Worm (Caenorhabditis elegans) whole organism, young adult: ENCODE data around the gene hut-1.
A peak's percentile ranks its signal among the peaks of the same experiment; 100 is the strongest.

ENCODE experiments used
- B0019.2 ChIP-seq: fragments of 200-800 bp; sonication (Bioruptor generic); conservative IDR thresholded peaks from 2 replicates; pipeline ENCODE4 v1.3.6; 2022; ENCODE audit warnings: missing genetic modification reagents, missing genetic modification characterization, missing compliant biosample characterization
- B0261.1 ChIP-seq: sonication (generic microtip); optimal IDR thresholded peaks from 2 replicates; lab custom pipeline; 2016; ENCODE audit warnings: mild to moderate bottlenecking, missing genetic modification characterization, moderate library complexity, missing compliant biosample characterization
- B0336.3 ChIP-seq: fragments of 200-800 bp; sonication (Bioruptor generic); IDR thresholded peaks from 2 replicates; pipeline ENCODE4 v1.3.6; 2022; ENCODE audit warnings: missing genetic modification characterization, missing compliant biosample characterization
- F23B12.7 ChIP-seq: sonication (generic microtip); optimal IDR thresholded peaks from 2 replicates; lab custom pipeline; 2017; ENCODE audit warnings: missing genetic modification characterization, mild to moderate bottlenecking, missing compliant biosample characterization, antibody characterized with exemption, moderate library complexity; ENCODE audit not compliant: insufficient read depth
- F37B4.10 ChIP-seq: fragments of 200-800 bp; sonication (Bioruptor generic); IDR thresholded peaks from 2 replicates; pipeline ENCODE4 v1.3.6; 2022; ENCODE audit warnings: missing genetic modification characterization, missing compliant biosample characterization
- K12H6.12 ChIP-seq: fragments of 200-800 bp; sonication (Bioruptor generic); optimal IDR thresholded peaks from 2 replicates; lab custom pipeline; 2018; ENCODE audit warnings: mild to moderate bottlenecking, missing genetic modification characterization, missing compliant biosample characterization
- Y53F4B.3 ChIP-seq: fragments of 200-800 bp; sonication (Bioruptor generic); IDR thresholded peaks from 2 replicates; pipeline ENCODE4 v1.3.6; 2022; ENCODE audit warnings: missing genetic modification reagents, missing genetic modification characterization, missing compliant biosample characterization
- Y53G8AR.9 ChIP-seq: fragments of 200-800 bp; sonication (Bioruptor generic); conservative IDR thresholded peaks from 2 replicates; pipeline ENCODE4 v1.3.6; 2022; ENCODE audit warnings: missing genetic modification reagents, missing genetic modification characterization, missing compliant biosample characterization
- Y56A3A.18 ChIP-seq: fragments of 200-800 bp; sonication (Bioruptor generic); IDR thresholded peaks from 2 replicates; pipeline ENCODE4 v1.3.6; 2022; ENCODE audit warnings: missing genetic modification reagents, missing genetic modification characterization, missing compliant biosample characterization
- Y79H2A.3 ChIP-seq: fragments of 200-800 bp; sonication (Bioruptor generic); conservative IDR thresholded peaks from 2 replicates; pipeline ENCODE4 v1.3.6; 2022; ENCODE audit warnings: missing genetic modification reagents, missing genetic modification characterization, missing compliant biosample characterization
- Y95B8A.8 ChIP-seq: fragments of 200-800 bp; sonication (Bioruptor generic); IDR thresholded peaks from 2 replicates; pipeline ENCODE4 v1.3.6; 2022; ENCODE audit warnings: missing genetic modification reagents, missing genetic modification characterization, missing compliant biosample characterization
- ama-1 ChIP-seq, 3 experiments: fragments of 150-350 bp in 1 of 3; sonication (generic microtip) in 2 of 3; optimal IDR thresholded peaks; 2 replicates each; lab custom pipeline; 2014 to 2018; ENCODE audit warnings: missing biosample characterization in 2 of 3, missing genetic modification characterization in 2 of 3, missing genetic modification reagents in 2 of 3
- aptf-2 ChIP-seq: fragments of 200-800 bp; sonication (Bioruptor generic); conservative IDR thresholded peaks from 2 replicates; pipeline ENCODE4 v1.3.6; 2022; ENCODE audit warnings: missing genetic modification reagents, missing genetic modification characterization, missing compliant biosample characterization
- atf-7 ChIP-seq: sonication (generic microtip); optimal IDR thresholded peaks from 2 replicates; lab custom pipeline; 2017; ENCODE audit warnings: mild to moderate bottlenecking, missing genetic modification characterization, missing compliant biosample characterization
- athp-1 ChIP-seq: sonication (generic microtip); optimal IDR thresholded peaks from 2 replicates; lab custom pipeline; 2017; ENCODE audit warnings: mild to moderate bottlenecking, missing genetic modification characterization, missing compliant biosample characterization
- attf-5 ChIP-seq: fragments of 200-800 bp; sonication (Bioruptor generic); optimal IDR thresholded peaks from 2 replicates; lab custom pipeline; 2018; ENCODE audit warnings: mild to moderate bottlenecking, missing genetic modification characterization, missing compliant biosample characterization
- bed-1 ChIP-seq: fragments of 200-800 bp; sonication (Bioruptor generic); IDR thresholded peaks from 2 replicates; pipeline ENCODE4 v1.3.6; 2022; ENCODE audit warnings: missing genetic modification reagents, missing genetic modification characterization, missing compliant biosample characterization
- bed-2 ChIP-seq: fragments of 200-800 bp; sonication (Bioruptor generic); IDR thresholded peaks from 2 replicates; pipeline ENCODE4 v1.3.6; 2022; ENCODE audit warnings: missing genetic modification reagents, missing genetic modification characterization, missing compliant biosample characterization
- ceh-100 ChIP-seq: fragments of 200-800 bp; sonication (Bioruptor generic); IDR thresholded peaks from 2 replicates; pipeline ENCODE4 v1.3.6; 2022; ENCODE audit warnings: missing genetic modification reagents, missing genetic modification characterization, missing compliant biosample characterization
- ceh-27 ChIP-seq: fragments of 200-800 bp; sonication (Bioruptor generic); optimal IDR thresholded peaks from 2 replicates; lab custom pipeline; 2018; ENCODE audit warnings: mild to moderate bottlenecking, missing genetic modification characterization, moderate library complexity, missing compliant biosample characterization
- ceh-58 ChIP-seq: fragments of 200-800 bp; sonication (Bioruptor generic); IDR thresholded peaks from 2 replicates; pipeline ENCODE4 v1.3.6; 2022; ENCODE audit warnings: missing genetic modification characterization, missing compliant biosample characterization
- dpl-1 ChIP-seq: fragments of 150-350 bp; optimal IDR thresholded peaks from 2 replicates; lab custom pipeline; 2014; ENCODE audit warnings: missing biosample characterization, missing genetic modification reagents, missing genetic modification characterization
- ekl-4 ChIP-seq: fragments of 200-800 bp; sonication (Bioruptor generic); IDR thresholded peaks from 2 replicates; pipeline ENCODE4 v1.3.6; 2022; ENCODE audit warnings: missing genetic modification reagents, missing genetic modification characterization, missing compliant biosample characterization
- fkh-3 ChIP-seq: sonication (generic microtip); optimal IDR thresholded peaks from 2 replicates; lab custom pipeline; 2016; ENCODE audit warnings: mild to moderate bottlenecking, missing genetic modification characterization, missing compliant biosample characterization
- hmg-20 ChIP-seq: fragments of 200-800 bp; sonication (Bioruptor generic); IDR thresholded peaks from 2 replicates; pipeline ENCODE4 v1.3.6; 2022; ENCODE audit warnings: missing genetic modification reagents, missing genetic modification characterization, missing compliant biosample characterization
- hrde-1 ChIP-seq: sonication (generic microtip); optimal IDR thresholded peaks from 2 replicates; lab custom pipeline; 2016; ENCODE audit warnings: missing genetic modification characterization, mild to moderate bottlenecking, missing compliant biosample characterization, moderate library complexity, missing genotype, missing genetic modification reagents, borderline replicate concordance
- lin-54 ChIP-seq: fragments of 200-800 bp; sonication (Bioruptor generic); optimal IDR thresholded peaks from 2 replicates; lab custom pipeline; 2018; ENCODE audit warnings: mild to moderate bottlenecking, missing genetic modification characterization, missing compliant biosample characterization
- madf-8 ChIP-seq: fragments of 200-800 bp; sonication (Bioruptor generic); conservative IDR thresholded peaks from 2 replicates; pipeline ENCODE4 v1.3.6; 2022; ENCODE audit warnings: missing genetic modification reagents, missing genetic modification characterization, missing compliant biosample characterization
- mxl-1 ChIP-seq: sonication (generic microtip); optimal IDR thresholded peaks from 2 replicates; lab custom pipeline; 2016; ENCODE audit warnings: missing genetic modification characterization, missing compliant biosample characterization
- nfya-2 ChIP-seq: fragments of 200-800 bp; sonication (Bioruptor generic); IDR thresholded peaks from 2 replicates; pipeline ENCODE4 v1.3.6; 2022; ENCODE audit warnings: missing genetic modification reagents, missing genetic modification characterization, missing compliant biosample characterization
- nfyb-1 ChIP-seq: fragments of 200-800 bp; sonication (Bioruptor generic); IDR thresholded peaks from 2 replicates; pipeline ENCODE4 v1.3.6; 2022; ENCODE audit warnings: missing genetic modification reagents, missing genetic modification characterization, missing compliant biosample characterization
- nhr-179 ChIP-seq: sonication (generic microtip); optimal IDR thresholded peaks from 2 replicates; lab custom pipeline; 2016; ENCODE audit warnings: mild to moderate bottlenecking, missing genetic modification characterization, missing compliant biosample characterization
- nhr-80 ChIP-seq: sonication (generic microtip); optimal IDR thresholded peaks from 2 replicates; lab custom pipeline; 2016; ENCODE audit warnings: missing genetic modification characterization, missing compliant biosample characterization
- nhr-90 ChIP-seq: sonication (generic microtip); optimal IDR thresholded peaks from 2 replicates; lab custom pipeline; 2016; ENCODE audit warnings: missing genotype, mild to moderate bottlenecking, missing genetic modification characterization, missing compliant biosample characterization
- pbrm-1 ChIP-seq: fragments of 200-800 bp; sonication (Bioruptor generic); IDR thresholded peaks from 2 replicates; pipeline ENCODE4 v1.3.6; 2022; ENCODE audit warnings: missing genetic modification reagents, missing genetic modification characterization, missing compliant biosample characterization
- repo-1 ChIP-seq: sonication (generic microtip); optimal IDR thresholded peaks from 2 replicates; lab custom pipeline; 2017; ENCODE audit warnings: mild to moderate bottlenecking, missing genetic modification characterization, missing compliant biosample characterization
- sdz-38 ChIP-seq: sonication (generic microtip); optimal IDR thresholded peaks from 2 replicates; lab custom pipeline; 2016; ENCODE audit warnings: missing genotype, missing genetic modification characterization, missing compliant biosample characterization
- sea-2 ChIP-seq: fragments of 200-800 bp; sonication (Bioruptor generic); IDR thresholded peaks from 2 replicates; pipeline ENCODE4 v1.3.6; 2022; ENCODE audit warnings: missing genetic modification characterization, missing compliant biosample characterization
- snpc-3.4 ChIP-seq: sonication (generic microtip); optimal IDR thresholded peaks from 2 replicates; lab custom pipeline; 2017; ENCODE audit warnings: missing genetic modification characterization, mild to moderate bottlenecking, missing compliant biosample characterization, antibody characterized with exemption, moderate library complexity, missing genotype, missing genetic modification reagents
- tbp1 ChIP-seq: fragments of 200-800 bp; sonication (Bioruptor generic); optimal IDR thresholded peaks from 2 replicates; lab custom pipeline; 2018; ENCODE audit warnings: mild to moderate bottlenecking, missing genetic modification characterization, missing compliant biosample characterization
- tbx-9 ChIP-seq: sonication (generic microtip); optimal IDR thresholded peaks from 2 replicates; lab custom pipeline; 2016; ENCODE audit warnings: borderline replicate concordance, missing genetic modification characterization, inconsistent platforms, missing compliant biosample characterization
- tlf-1 ChIP-seq: fragments of 200-800 bp; sonication (Bioruptor generic); optimal IDR thresholded peaks from 2 replicates; lab custom pipeline; 2018; ENCODE audit warnings: mild to moderate bottlenecking, missing genetic modification characterization, missing compliant biosample characterization
- unc-130 ChIP-seq: sonication (generic microtip); optimal IDR thresholded peaks from 2 replicates; lab custom pipeline; 2016; ENCODE audit warnings: missing genetic modification reagents, missing genetic modification characterization, missing compliant biosample characterization
- unc-62 ChIP-seq: fragments of 150-350 bp; optimal IDR thresholded peaks from 2 replicates; lab custom pipeline; 2014; ENCODE audit warnings: missing biosample characterization, missing genetic modification reagents, missing genetic modification characterization
- zim-3 ChIP-seq: sonication (generic microtip); optimal IDR thresholded peaks from 2 replicates; lab custom pipeline; 2017; ENCODE audit warnings: mild to moderate bottlenecking, missing genetic modification characterization, moderate library complexity, missing compliant biosample characterization
- ztf-22 ChIP-seq: fragments of 200-800 bp; sonication (Bioruptor generic); optimal IDR thresholded peaks from 2 replicates; lab custom pipeline; 2018; ENCODE audit warnings: mild to moderate bottlenecking, missing genetic modification characterization, moderate library complexity, missing compliant biosample characterization
- ztf-25 ChIP-seq: fragments of 200-800 bp; sonication (Bioruptor generic); IDR thresholded peaks from 2 replicates; pipeline ENCODE4 v1.3.6; 2022; ENCODE audit warnings: missing genetic modification reagents, missing genetic modification characterization, missing compliant biosample characterization

The hut-1 gene

ce11 chrIII:12685372-12686298 lies 25.7 kb upstream of the hut-1 start (continued):
- TF ChIP-seq ztf-25 (GFP tag; lab: Robert Waterston, UW) (0 out of 2 replicates have a peak, but pooled peaks have one; percentile 4), sea-2 (GFP tag; lab: Robert Waterston, UW) (no peak), Y56A3A.18 (GFP tag; lab: Robert Waterston, UW) (no peak), ztf-22 (no peak), madf-8 (GFP tag; lab: Robert Waterston, UW) (no peak), ceh-58 (no peak), bed-1 (GFP tag; lab: Robert Waterston, UW) (no peak), nhr-179 (tag; lab: Kevin White, UChicago) (no peak), tbp1 (GFP tag; lab: Kevin White, UChicago) (no peak), nhr-80 (tag; lab: Kevin White, UChicago) (no peak), mxl-1 (tag; lab: Kevin White, UChicago) (no peak), B0019.2 (no peak), zim-3 (tag; lab: Kevin White, UChicago) (no peak), pbrm-1 (GFP tag; lab: Robert Waterston, UW) (no peak), Y53F4B.3 (GFP tag; lab: Robert Waterston, UW) (no peak), snpc-3.4 (no peak), unc-62 (no peak), F37B4.10 (GFP tag; lab: Robert Waterston, UW) (0 out of 2 replicates have a peak, but pooled peaks have one; percentile 32), ama-1 (optimal IDR thresholded peaks at IDR 0.05; lab: Kevin White, UChicago) (peak; percentile 18), ama-1 (GFP tag; optimal IDR thresholded peaks at IDR 0.05; lab: Kevin White, UChicago) (no peak), athp-1 (tag; lab: Kevin White, UChicago) (no peak), B0336.3 (no peak), ceh-27 (GFP tag; lab: Kevin White, UChicago) (no peak), B0261.1 (no peak), tlf-1 (GFP tag; lab: Kevin White, UChicago) (no peak), sdz-38 (tag; lab: Kevin White, UChicago) (no peak), ceh-100 (GFP tag; lab: Robert Waterston, UW) (no peak), nfyb-1 (GFP tag; lab: Robert Waterston, UW) (peak; percentile 40; the same call in 1 of the 2 replicates), atf-7 (tag; lab: Kevin White, UChicago) (no peak), Y79H2A.3 (GFP tag; lab: Robert Waterston, UW) (no peak), Y95B8A.8 (GFP tag; lab: Robert Waterston, UW) (no peak), attf-5 (GFP tag; lab: Kevin White, UChicago) (no peak), nhr-90 (tag; lab: Kevin White, UChicago) (no peak), dpl-1 (GFP tag; lab: Kevin White, UChicago) (no peak), aptf-2 (GFP tag; lab: Robert Waterston, UW) (no peak), lin-54 (GFP tag; lab: Kevin White, UChicago) (no peak), tbx-9 (tag; lab: Kevin White, UChicago) (no peak), hmg-20 (GFP tag; lab: Robert Waterston, UW) (no peak), repo-1 (tag; lab: Kevin White, UChicago) (peak; percentile 15), fkh-3 (tag; lab: Kevin White, UChicago) (peak; percentile 22), nfya-2 (GFP tag; lab: Robert Waterston, UW) (0 out of 2 replicates have a peak, but pooled peaks have one; percentile 70), unc-130 (GFP tag; lab: Kevin White, UChicago) (no peak), K12H6.12 (tag; lab: Kevin White, UChicago) (peak; percentile 4), hrde-1 (peak; percentile 61), F23B12.7 (tag; lab: Kevin White, UChicago) (no peak), Y53G8AR.9 (GFP tag; lab: Robert Waterston, UW) (no peak), bed-2 (GFP tag; lab: Robert Waterston, UW) (no peak), ekl-4 (no peak)
